Fruit fly (Drosophila melanogaster): ENCODE data around the gene GstD6.

GstD6 gene

DNA sequence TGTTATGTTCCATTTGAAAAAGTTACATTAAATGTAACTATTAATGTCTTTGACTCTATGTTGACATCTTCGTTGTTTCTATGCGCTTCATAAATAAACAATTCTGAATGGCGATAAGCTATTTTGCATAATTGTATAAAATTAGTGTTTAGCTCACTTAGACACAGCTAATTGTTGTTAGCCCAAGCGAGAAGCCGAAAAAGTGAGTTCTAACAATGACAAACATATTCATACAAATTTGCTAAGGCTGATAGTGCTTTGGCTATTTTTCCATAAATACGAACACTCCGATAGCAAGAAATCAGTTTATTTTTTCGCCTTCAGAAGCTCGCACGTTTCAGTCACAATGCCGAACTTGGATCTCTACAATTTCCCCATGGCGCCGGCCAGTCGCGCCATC is 1.3 kb downstream of the GstD6 start, which contains the start of gene GstD7:
Gene GstD7, plus strand, starts transcription at position 301 of the 400 bp plus-strand sequence.
- TF ChIP-seq CrebA (GFP tag; optimal IDR thresholded peaks at IDR 0.05; ENCODE audit: borderline replicate concordance) (no peak), dmrt93B (GFP tag; optimal IDR thresholded peaks at IDR 0.05) (no peak), dsf (GFP tag; optimal IDR thresholded peaks at IDR 0.05; ENCODE audit: borderline replicate concordance) (no peak), sv (GFP tag; optimal IDR thresholded peaks at IDR 0.05) (no peak), OdsH (GFP tag; optimal IDR thresholded peaks at IDR 0.05) (no peak), GATAd (GFP tag; optimal IDR thresholded peaks at IDR 0.05) (no peak), lola (GFP tag; optimal IDR thresholded peaks at IDR 0.05) (no peak), Vsx2 (GFP tag; optimal IDR thresholded peaks at IDR 0.05; ENCODE audit: partially characterized antibody) (no peak), N (GFP tag; optimal IDR thresholded peaks at IDR 0.05) (no peak), Myc (optimal IDR thresholded peaks at IDR 0.05) (no peak), Mio (GFP tag; optimal IDR thresholded peaks at IDR 0.05) (no peak), dl (GFP tag; optimal IDR thresholded peaks at IDR 0.05; ENCODE audit: insufficient read depth in 1 of 2, partially characterized antibody in 2 of 2) (no peak)

DNA sequence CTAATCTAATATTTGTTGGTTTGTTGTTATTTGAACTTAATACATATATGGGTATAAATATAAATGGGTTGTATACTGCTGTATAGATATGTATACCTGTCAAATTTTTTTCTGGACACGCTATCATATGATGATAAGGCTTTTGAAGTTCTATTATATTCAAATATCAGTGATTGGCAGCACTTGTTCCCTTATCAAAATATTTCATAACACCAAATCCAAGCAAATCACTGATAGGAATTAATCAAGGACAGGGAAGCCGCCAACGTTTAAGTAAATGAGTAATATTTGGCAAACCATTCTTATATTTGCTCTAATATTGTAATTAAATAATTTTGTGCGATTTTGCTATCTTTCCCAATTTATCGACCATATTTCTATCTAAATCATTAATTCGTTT is 2.3 kb downstream of the GstD6 start:
- TF ChIP-seq tai (GFP tag; optimal IDR thresholded peaks at IDR 0.05) (no peak), Mio (GFP tag; optimal IDR thresholded peaks at IDR 0.05) (no peak), N (GFP tag; optimal IDR thresholded peaks at IDR 0.05) (no peak), Myc (optimal IDR thresholded peaks at IDR 0.05) (no peak), sage (GFP tag; optimal IDR thresholded peaks at IDR 0.05) (no peak), br (GFP tag; optimal IDR thresholded peaks at IDR 0.05) (no peak), CG32264 (GFP tag; optimal IDR thresholded peaks at IDR 0.05) (no peak), Dif (GFP tag; optimal IDR thresholded peaks at IDR 0.05; ENCODE audit: partially characterized antibody) (no peak), lola (GFP tag; optimal IDR thresholded peaks at IDR 0.05) (no peak)

DNA sequence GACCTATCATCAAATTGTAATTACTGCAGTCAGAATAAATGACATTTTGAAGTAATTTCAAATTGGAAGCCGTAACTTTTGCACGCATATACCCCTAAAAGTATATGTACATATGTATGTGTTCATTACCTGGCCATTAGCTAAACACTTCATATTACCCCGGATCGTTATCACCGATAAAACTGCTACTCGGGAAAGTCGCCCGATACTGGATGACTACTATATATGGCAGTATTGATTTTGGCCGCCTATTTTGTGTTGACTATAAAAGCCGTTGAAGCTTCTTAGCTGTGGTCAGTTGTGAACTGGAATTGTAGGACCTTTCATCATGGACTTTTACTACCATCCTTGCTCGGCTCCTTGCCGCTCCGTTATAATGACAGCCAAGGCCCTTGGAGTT is 2.8 kb downstream of the GstD6 start, which contains the start of gene GstD8:
Gene GstD8, plus strand, starts transcription at position 301 of the 400 bp plus-strand sequence.
- TF ChIP-seq Hr78 (GFP tag; optimal IDR thresholded peaks at IDR 0.05) (no peak), Rel (GFP tag; optimal IDR thresholded peaks at IDR 0.05) (no peak), Rel (tag; optimal IDR thresholded peaks at IDR 0.05) (no peak), Vsx2 (GFP tag; optimal IDR thresholded peaks at IDR 0.05; ENCODE audit: partially characterized antibody) (no peak), dmrt93B (GFP tag; optimal IDR thresholded peaks at IDR 0.05) (no peak), brk (GFP tag; optimal IDR thresholded peaks at IDR 0.05) (no peak), Jra (GFP tag; optimal IDR thresholded peaks at IDR 0.05) (no peak), ey (GFP tag; optimal IDR thresholded peaks at IDR 0.05) (no peak), Myc (optimal IDR thresholded peaks at IDR 0.05) (no peak)

DNA sequence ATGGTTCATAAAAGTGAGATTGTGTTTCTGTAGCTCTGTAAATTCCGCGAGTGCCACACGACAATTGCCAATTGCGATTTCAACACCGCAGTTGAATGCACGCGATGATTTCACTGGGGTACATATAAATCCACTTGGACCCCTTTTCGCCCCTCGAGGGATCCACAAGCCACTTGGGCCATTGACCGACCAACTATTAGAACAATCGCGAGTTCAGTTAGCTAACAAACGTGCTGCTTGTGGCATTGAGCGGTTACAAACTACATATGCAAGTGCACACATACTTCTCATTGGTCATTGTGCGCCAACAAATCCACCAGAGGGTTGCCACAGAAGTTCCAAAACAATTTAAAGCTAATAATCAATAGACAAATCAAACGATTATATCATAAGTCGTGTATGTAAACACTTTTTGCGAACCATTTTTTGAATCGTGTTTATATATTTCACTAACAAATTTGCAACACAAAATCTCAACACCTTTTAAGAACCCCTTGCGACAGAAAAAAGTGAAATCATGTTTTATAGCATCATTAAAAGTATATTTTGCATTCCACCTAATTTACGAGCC is 4.3 kb downstream of the GstD6 start:
- no peak for TF ChIP-seq br (GFP tag; optimal IDR thresholded peaks at IDR 0.05)
- no peak for TF ChIP-seq jim (GFP tag; optimal IDR thresholded peaks at IDR 0.05)
- TF ChIP-seq Vsx2 (GFP tag; optimal IDR thresholded peaks at IDR 0.05; ENCODE audit: partially characterized antibody) = no peak
- TF ChIP-seq GATAd (GFP tag; optimal IDR thresholded peaks at IDR 0.05) = no peak
- no peak for TF ChIP-seq h (GFP tag; optimal IDR thresholded peaks at IDR 0.05)
- TF ChIP-seq OdsH (GFP tag; optimal IDR thresholded peaks at IDR 0.05) = no peak
- no peak for TF ChIP-seq pan (optimal IDR thresholded peaks at IDR 0.05)
- no peak for TF ChIP-seq dsf (GFP tag; optimal IDR thresholded peaks at IDR 0.05; ENCODE audit: borderline replicate concordance)
- TF ChIP-seq dmrt93B (GFP tag; optimal IDR thresholded peaks at IDR 0.05) = no peak
- no peak for TF ChIP-seq brk (GFP tag; optimal IDR thresholded peaks at IDR 0.05)
- no peak for TF ChIP-seq Jra (GFP tag; optimal IDR thresholded peaks at IDR 0.05)
- no peak for TF ChIP-seq sage (GFP tag; optimal IDR thresholded peaks at IDR 0.05)
- no peak for TF ChIP-seq sv (GFP tag; optimal IDR thresholded peaks at IDR 0.05)
- TF ChIP-seq CG32264 (GFP tag; optimal IDR thresholded peaks at IDR 0.05) = no peak
- no peak for TF ChIP-seq psq (GFP tag; optimal IDR thresholded peaks at IDR 0.05)
- TF ChIP-seq Sp1 (GFP tag; optimal IDR thresholded peaks at IDR 0.05) = no peak

DNA sequence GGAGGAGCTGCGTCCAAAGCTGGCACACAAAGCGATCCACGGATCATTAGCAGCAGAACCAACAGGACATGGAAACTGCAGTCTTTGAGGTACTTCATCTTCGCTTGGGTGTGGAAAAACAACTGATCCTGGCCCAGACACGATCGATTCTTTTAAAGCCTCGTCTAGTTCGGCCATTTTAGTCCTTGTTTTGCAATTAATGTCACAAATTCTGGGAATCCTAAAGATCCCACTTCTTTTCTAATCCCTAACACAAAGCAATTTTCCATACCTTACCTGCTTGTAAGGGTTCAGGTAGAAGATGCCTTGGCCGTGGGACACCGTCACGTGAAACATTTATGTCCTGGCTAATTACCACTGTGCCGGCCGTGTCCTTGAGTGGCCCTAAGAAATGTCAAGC is 5.6 kb downstream of the GstD6 start, which contains the start of gene CG10035:
Gene CG10035, minus strand, starts transcription at position 129 of the 400 bp plus-strand sequence.
- TF ChIP-seq Jra (GFP tag; optimal IDR thresholded peaks at IDR 0.05) (no peak), jim (GFP tag; optimal IDR thresholded peaks at IDR 0.05) (no peak), CrebA (GFP tag; optimal IDR thresholded peaks at IDR 0.05; ENCODE audit: borderline replicate concordance) (no peak), sage (GFP tag; optimal IDR thresholded peaks at IDR 0.05) (no peak), GATAd (GFP tag; optimal IDR thresholded peaks at IDR 0.05) (no peak), Hr83 (GFP tag; optimal IDR thresholded peaks at IDR 0.05; ENCODE audit: poor library complexity, severe bottlenecking) (no peak)

Data from whole organism, wandering third instar larva.